Worm (Caenorhabditis elegans): ENCODE data around the gene fbxa-84.

DNA sequence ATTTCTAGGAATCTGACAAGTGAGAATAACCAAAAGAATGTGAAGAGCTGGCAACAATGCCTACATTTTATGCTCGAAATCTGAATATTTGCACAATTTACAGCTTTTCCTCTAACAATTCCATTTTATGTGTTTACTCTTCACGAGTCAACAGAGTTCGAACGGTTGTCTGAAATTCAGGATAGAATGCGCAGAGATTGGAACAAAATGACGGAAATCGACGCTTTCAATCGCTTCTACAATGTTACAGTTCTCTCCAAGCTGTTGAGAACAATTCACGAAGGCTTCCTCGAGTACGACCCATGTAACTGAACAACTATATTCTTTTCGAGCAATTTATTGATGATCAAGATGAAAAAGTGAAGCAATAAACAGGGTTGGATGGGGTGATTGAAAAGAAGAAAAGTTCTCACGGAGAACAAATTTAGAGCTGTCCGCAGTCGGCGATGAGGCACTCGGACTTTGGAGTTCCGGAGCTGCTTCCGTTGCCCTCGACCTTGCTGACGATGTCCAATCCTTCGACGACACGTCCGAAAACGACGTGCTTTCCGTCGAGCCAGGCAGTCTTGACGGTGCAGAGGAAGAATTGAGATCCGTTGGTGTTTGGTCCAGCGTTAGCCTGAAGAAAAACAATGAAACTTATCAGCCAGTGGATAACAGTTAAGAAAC is 4.2 kb downstream of the fbxa-84 start, which contains the start of gene Y75B12B.3:
- TF ChIP-seq flt-1 (GFP tag; IDR thresholded peaks at IDR 0.05) (no peak), cog-1 (tag; optimal IDR thresholded peaks at IDR 0.05) (no peak), T22C8.4 (GFP tag; IDR thresholded peaks at IDR 0.05) (no peak)
